Worm (Caenorhabditis elegans) whole organism, L2 larva: ENCODE measurements around the gene tre-5.

Experiments
- ceh-82 ChIP-seq: fragments of 150-350 bp; optimal IDR thresholded peaks from 2 replicates; lab custom pipeline; 2014; ENCODE audit warnings: missing biosample characterization, missing genetic modification characterization
- egl-27 ChIP-seq: sonication (generic microtip); optimal IDR thresholded peaks from 3 replicates; lab custom pipeline; 2017; ENCODE audit warnings: missing biosample characterization, missing genetic modification reagents, missing genetic modification characterization
- elt-1 ChIP-seq: fragments of 150-350 bp; optimal IDR thresholded peaks from 2 replicates; lab custom pipeline; 2014; ENCODE audit warnings: missing biosample characterization, missing genetic modification characterization
- fos-1 ChIP-seq: fragments of 150-350 bp; optimal IDR thresholded peaks from 2 replicates; lab custom pipeline; 2014; ENCODE audit warnings: missing biosample characterization, missing genetic modification characterization
- lin-11 ChIP-seq: fragments of 150-350 bp; sonication (generic microtip); optimal IDR thresholded peaks from 2 replicates; lab custom pipeline; 2014; ENCODE audit warnings: missing biosample characterization, missing genetic modification characterization, inconsistent platforms, mixed read lengths
- lin-39 ChIP-seq: fragments of 150-350 bp; optimal IDR thresholded peaks from 2 replicates; lab custom pipeline; 2014; ENCODE audit warnings: missing biosample characterization, missing genetic modification reagents, missing genetic modification characterization
- lsy-2 ChIP-seq, 2 experiments: fragments of 150-350 bp in 1 of 2; sonication (generic microtip) in 1 of 2; optimal IDR thresholded peaks; 2 replicates each; lab custom pipeline; 2014 to 2017; ENCODE audit warnings: missing biosample characterization in 2 of 2, missing genetic modification characterization in 2 of 2
- mbf-1 ChIP-seq: sonication (generic microtip); optimal IDR thresholded peaks from 2 replicates; lab custom pipeline; 2017; ENCODE audit warnings: missing biosample characterization, missing genetic modification characterization
- nhr-12 ChIP-seq: fragments of 150-350 bp; optimal IDR thresholded peaks from 2 replicates; lab custom pipeline; 2014; ENCODE audit warnings: missing biosample characterization, missing genetic modification characterization
- nhr-21 ChIP-seq: fragments of 150-350 bp; optimal IDR thresholded peaks from 2 replicates; lab custom pipeline; 2014; ENCODE audit warnings: missing biosample characterization, missing genetic modification characterization
- nhr-25 ChIP-seq: fragments of 150-350 bp; sonication (generic microtip); optimal IDR thresholded peaks from 3 replicates; lab custom pipeline; 2014; ENCODE audit warnings: missing biosample characterization, missing genetic modification characterization
- snpc-4 ChIP-seq: fragments of 150-350 bp; optimal IDR thresholded peaks from 2 replicates; lab custom pipeline; 2014; ENCODE audit warnings: missing biosample characterization, missing genetic modification characterization
- unc-39 ChIP-seq: fragments of 150-350 bp; optimal IDR thresholded peaks from 2 replicates; lab custom pipeline; 2014; ENCODE audit warnings: missing biosample characterization, missing genetic modification characterization
- zag-1 ChIP-seq: fragments of 150-350 bp; optimal IDR thresholded peaks from 2 replicates; lab custom pipeline; 2014; ENCODE audit warnings: missing biosample characterization, missing genetic modification characterization

DNA sequence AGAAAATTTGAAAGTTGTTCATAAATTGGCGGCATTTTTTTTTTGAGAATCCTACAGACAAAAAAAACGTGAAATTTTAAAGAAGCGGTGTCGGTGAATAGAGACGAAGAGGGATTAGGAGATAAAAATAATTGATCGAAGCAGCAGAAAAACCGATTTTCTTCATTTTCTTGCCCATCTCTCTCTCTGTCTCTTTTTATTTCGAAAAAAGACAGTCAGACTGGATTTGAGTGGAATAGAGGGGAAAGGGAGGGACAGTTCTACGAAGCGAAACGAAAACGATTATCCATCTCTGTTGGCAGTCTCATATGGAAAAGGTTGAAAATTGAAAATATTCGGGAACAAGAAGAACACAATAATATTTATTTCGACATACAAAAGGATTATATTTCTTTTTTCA, 25.5 kb downstream of the tre-5 start:
- TF ChIP-seq snpc-4 (no peak), egl-27 (no peak), fos-1 (tag; lab: Kevin White, UChicago) (no peak), nhr-25 (tag; lab: Kevin White, UChicago) (no peak), elt-1 (no peak), nhr-21 (tag; lab: Kevin White, UChicago) (no peak), nhr-12 (tag; lab: Kevin White, UChicago) (no peak), zag-1 (tag; lab: Kevin White, UChicago) (no peak), unc-39 (tag; lab: Kevin White, UChicago) (no peak), lsy-2 (tag; optimal IDR thresholded peaks at IDR 0.05; lab: Kevin White, UChicago) (no peak), ceh-82 (tag; lab: Kevin White, UChicago) (no peak), lin-11 (tag; lab: Kevin White, UChicago) (no peak), lin-39 (tag; lab: Kevin White, UChicago) (no peak), mbf-1 (tag; lab: Kevin White, UChicago) (no peak)
